Worm (Caenorhabditis elegans) whole organism, late embryonic: Measurements from ENCODE around the gene K12H4.5.

Experiments
- C08G9.2 ChIP-seq: sonication (generic microtip); optimal IDR thresholded peaks from 2 replicates; lab custom pipeline; 2016; ENCODE audit warnings: mild to moderate bottlenecking, missing genetic modification characterization, moderate library complexity, missing compliant biosample characterization
- C38D4.7 ChIP-seq: fragments of 200-800 bp; sonication (Bioruptor generic); optimal IDR thresholded peaks from 2 replicates; lab custom pipeline; 2018; ENCODE audit warnings: mild to moderate bottlenecking, missing genetic modification characterization, moderate library complexity, missing compliant biosample characterization
- F13H6.1 ChIP-seq: sonication (generic microtip); optimal IDR thresholded peaks from 2 replicates; lab custom pipeline; 2016; ENCODE audit warnings: missing genetic modification characterization, missing compliant biosample characterization
- K02D7.2 ChIP-seq: sonication (generic microtip); optimal IDR thresholded peaks from 2 replicates; lab custom pipeline; 2017; ENCODE audit warnings: mild to moderate bottlenecking, missing genetic modification characterization, missing compliant biosample characterization
- K09A11.1 ChIP-seq: sonication (generic microtip); optimal IDR thresholded peaks from 2 replicates; lab custom pipeline; 2017; ENCODE audit warnings: antibody characterized with exemption, mild to moderate bottlenecking, missing genetic modification characterization, missing compliant biosample characterization; ENCODE audit not compliant: insufficient read depth
- T23F11.4 ChIP-seq: fragments of 200-800 bp; sonication (Bioruptor generic); optimal IDR thresholded peaks from 2 replicates; lab custom pipeline; 2018; ENCODE audit warnings: mild to moderate bottlenecking, missing genetic modification characterization, missing compliant biosample characterization
- Y22D7AL.16 ChIP-seq: sonication (generic microtip); optimal IDR thresholded peaks from 2 replicates; lab custom pipeline; 2016; ENCODE audit warnings: missing genetic modification characterization, missing compliant biosample characterization
- ama-1 ChIP-seq: fragments of 150-350 bp; optimal IDR thresholded peaks from 2 replicates; lab custom pipeline; 2014
- ceh-14 ChIP-seq: sonication (generic microtip); optimal IDR thresholded peaks from 2 replicates; lab custom pipeline; 2016; ENCODE audit warnings: missing genotype, missing genetic modification characterization, missing compliant biosample characterization
- ceh-19 ChIP-seq: fragments of 200-800 bp; sonication (Bioruptor generic); optimal IDR thresholded peaks from 2 replicates; lab custom pipeline; 2018; ENCODE audit warnings: mild to moderate bottlenecking, missing genetic modification characterization, missing compliant biosample characterization
- ceh-2 ChIP-seq: sonication (generic microtip); optimal IDR thresholded peaks from 2 replicates; lab custom pipeline; 2016; ENCODE audit warnings: missing genotype, missing genetic modification characterization, missing compliant biosample characterization
- ceh-22 ChIP-seq: sonication (generic microtip); optimal IDR thresholded peaks from 2 replicates; lab custom pipeline; 2017; ENCODE audit warnings: missing biosample characterization, missing genetic modification characterization
- ceh-30 ChIP-seq: fragments of 150-350 bp; optimal IDR thresholded peaks from 2 replicates; lab custom pipeline; 2014; ENCODE audit warnings: missing biosample characterization, missing genetic modification characterization
- ceh-31 ChIP-seq: sonication (generic microtip); optimal IDR thresholded peaks from 2 replicates; lab custom pipeline; 2016; ENCODE audit warnings: missing genetic modification characterization, missing compliant biosample characterization
- ceh-48 ChIP-seq: sonication (generic microtip); optimal IDR thresholded peaks from 2 replicates; lab custom pipeline; 2016; ENCODE audit warnings: missing genetic modification characterization, inconsistent platforms, missing compliant biosample characterization
- ceh-9 ChIP-seq: sonication (generic microtip); optimal IDR thresholded peaks from 2 replicates; lab custom pipeline; 2016; ENCODE audit warnings: mild to moderate bottlenecking, missing genetic modification characterization, inconsistent platforms, missing compliant biosample characterization
- che-1 ChIP-seq: sonication (generic microtip); optimal IDR thresholded peaks from 2 replicates; lab custom pipeline; 2016; ENCODE audit warnings: mild to moderate bottlenecking, missing genetic modification characterization, missing compliant biosample characterization
- elt-4 ChIP-seq: sonication (generic microtip); optimal IDR thresholded peaks from 2 replicates; lab custom pipeline; 2016; ENCODE audit warnings: missing genetic modification characterization, missing compliant biosample characterization
- ets-4 ChIP-seq: sonication (generic microtip); optimal IDR thresholded peaks from 2 replicates; lab custom pipeline; 2016; ENCODE audit warnings: missing genetic modification characterization, missing compliant biosample characterization
- fkh-10 ChIP-seq: fragments of 150-350 bp; optimal IDR thresholded peaks from 2 replicates; lab custom pipeline; 2014; ENCODE audit warnings: missing biosample characterization, missing genetic modification reagents, missing genetic modification characterization
- fkh-6 ChIP-seq: sonication (generic microtip); optimal IDR thresholded peaks from 2 replicates; lab custom pipeline; 2016; ENCODE audit warnings: missing genetic modification characterization, missing compliant biosample characterization
- gmeb-2 ChIP-seq: sonication (generic microtip); optimal IDR thresholded peaks from 2 replicates; lab custom pipeline; 2016; ENCODE audit warnings: missing genetic modification characterization, inconsistent platforms, missing compliant biosample characterization
- hlh-13 ChIP-seq: fragments of 200-800 bp; sonication (Bioruptor generic); optimal IDR thresholded peaks from 2 replicates; lab custom pipeline; 2018; ENCODE audit warnings: mild to moderate bottlenecking, missing genetic modification characterization, missing compliant biosample characterization
- hlh-15 ChIP-seq: sonication (generic microtip); optimal IDR thresholded peaks from 2 replicates; lab custom pipeline; 2016; ENCODE audit warnings: missing genetic modification characterization, missing compliant biosample characterization
- hlh-6 ChIP-seq: sonication (generic microtip); optimal IDR thresholded peaks from 2 replicates; lab custom pipeline; 2016; ENCODE audit warnings: missing genotype, missing genetic modification characterization, missing compliant biosample characterization
- madf-2 ChIP-seq: sonication (generic microtip); optimal IDR thresholded peaks from 2 replicates; lab custom pipeline; 2017; ENCODE audit warnings: missing genetic modification characterization, missing compliant biosample characterization
- mec-3 ChIP-seq: sonication (generic microtip); optimal IDR thresholded peaks from 2 replicates; lab custom pipeline; 2016; ENCODE audit warnings: borderline replicate concordance, missing genetic modification characterization, missing compliant biosample characterization
- nhr-232 ChIP-seq: sonication (generic microtip); optimal IDR thresholded peaks from 2 replicates; lab custom pipeline; 2016; ENCODE audit warnings: missing genetic modification characterization, missing compliant biosample characterization
- odd-2 ChIP-seq: sonication (generic microtip); optimal IDR thresholded peaks from 2 replicates; lab custom pipeline; 2017; ENCODE audit warnings: antibody characterized with exemption, mild to moderate bottlenecking, missing genetic modification characterization, missing compliant biosample characterization
- pag-3 ChIP-seq: sonication (generic microtip); optimal IDR thresholded peaks from 2 replicates; lab custom pipeline; 2016; ENCODE audit warnings: missing compliant biosample characterization, missing genetic modification characterization, borderline replicate concordance
- pat-9 ChIP-seq: fragments of 200-800 bp; sonication (Bioruptor generic); optimal IDR thresholded peaks from 2 replicates; lab custom pipeline; 2018; ENCODE audit warnings: mild to moderate bottlenecking, missing genetic modification characterization, moderate library complexity, missing compliant biosample characterization
- pha-2 ChIP-seq: sonication (generic microtip); optimal IDR thresholded peaks from 2 replicates; lab custom pipeline; 2017; ENCODE audit warnings: mild to moderate bottlenecking, missing genetic modification characterization, missing compliant biosample characterization
- pha-4 ChIP-seq: fragments of 150-350 bp; optimal IDR thresholded peaks from 2 replicates; lab custom pipeline; 2018; ENCODE audit warnings: missing biosample characterization, missing genetic modification reagents, missing genetic modification characterization
- pqm-1 ChIP-seq: sonication (generic microtip); optimal IDR thresholded peaks from 2 replicates; lab custom pipeline; 2016; ENCODE audit warnings: missing genetic modification characterization, missing compliant biosample characterization
- ref-2 ChIP-seq: sonication (generic microtip); optimal IDR thresholded peaks from 2 replicates; lab custom pipeline; 2016; ENCODE audit warnings: missing genetic modification characterization, missing compliant biosample characterization
- rnt-1 ChIP-seq: sonication (generic microtip); optimal IDR thresholded peaks from 2 replicates; lab custom pipeline; 2016; ENCODE audit warnings: missing genetic modification characterization, missing compliant biosample characterization
- sdc-2 ChIP-seq: sonication (generic microtip); optimal IDR thresholded peaks from 2 replicates; lab custom pipeline; 2016; ENCODE audit warnings: missing genotype, missing genetic modification characterization, missing compliant biosample characterization
- sox-2 ChIP-seq: fragments of 200-800 bp; sonication (Bioruptor generic); IDR thresholded peaks from 2 replicates; pipeline ENCODE4 v1.3.6; 2022; ENCODE audit warnings: missing genetic modification reagents, missing genetic modification characterization, missing compliant biosample characterization
- sox-4 ChIP-seq: sonication (generic microtip); optimal IDR thresholded peaks from 2 replicates; lab custom pipeline; 2017; ENCODE audit warnings: mild to moderate bottlenecking, missing genetic modification characterization, inconsistent platforms, missing compliant biosample characterization
- syd-9 ChIP-seq: sonication (generic microtip); optimal IDR thresholded peaks from 2 replicates; lab custom pipeline; 2016; ENCODE audit warnings: mild to moderate bottlenecking, missing genetic modification characterization, moderate library complexity, missing compliant biosample characterization
- tbx-2 ChIP-seq: sonication (generic microtip); optimal IDR thresholded peaks from 2 replicates; lab custom pipeline; 2016; ENCODE audit warnings: missing genetic modification characterization, missing compliant biosample characterization
- ttx-3 ChIP-seq: sonication (generic microtip); optimal IDR thresholded peaks from 2 replicates; lab custom pipeline; 2016; ENCODE audit warnings: missing genetic modification reagents, missing genetic modification characterization, missing compliant biosample characterization
- unc-3 ChIP-seq, 2 experiments: fragments of 200-800 bp in 1 of 2; sonication (Bioruptor generic) in 1 of 2; sonication (generic microtip) in 1 of 2; conservative IDR thresholded peaks in 1 of 2; optimal IDR thresholded peaks in 1 of 2; 2 replicates each; pipeline versions ENCODE4 v1.3.6 to Lab custom; 2016 to 2022; ENCODE audit warnings: missing compliant biosample characterization in 2 of 2, missing genetic modification characterization in 2 of 2, missing genetic modification reagents in 1 of 2
- unc-42 ChIP-seq: sonication (generic microtip); optimal IDR thresholded peaks from 2 replicates; lab custom pipeline; 2016; ENCODE audit warnings: missing genotype, missing genetic modification characterization, missing compliant biosample characterization
- unc-55 ChIP-seq: sonication (generic microtip); optimal IDR thresholded peaks from 2 replicates; lab custom pipeline; 2017; ENCODE audit warnings: missing biosample characterization, missing genetic modification reagents, missing genetic modification characterization
- unc-86 ChIP-seq: sonication (generic microtip); optimal IDR thresholded peaks from 2 replicates; lab custom pipeline; 2016; ENCODE audit warnings: missing genetic modification characterization, missing compliant biosample characterization
- zip-5 ChIP-seq: sonication (generic microtip); optimal IDR thresholded peaks from 2 replicates; lab custom pipeline; 2016; ENCODE audit warnings: missing genetic modification characterization, missing compliant biosample characterization
- ztf-16 ChIP-seq: sonication (generic microtip); optimal IDR thresholded peaks from 2 replicates; lab custom pipeline; 2017; ENCODE audit warnings: missing genetic modification characterization, missing compliant biosample characterization

K12H4.5 gene

ce11 chrIII:8088235-8088634, 43.9 kb downstream of the K12H4.5 start, which contains the start of gene vms-1:
TSS of gene vms-1 (plus strand) at chrIII:8088535.
- TF ChIP-seq zip-5 (tag; lab: Kevin White, UChicago), result no peak
- no peak for TF ChIP-seq rnt-1
- TF ChIP-seq Y22D7AL.16 (tag; lab: Kevin White, UChicago), result no peak

- TF ChIP-seq hlh-13, result no peak
- no peak for TF ChIP-seq fkh-10 (GFP tag; lab: Kevin White, UChicago)
- TF ChIP-seq pha-4 (tag; lab: Kevin White, UChicago), result no peak
- TF ChIP-seq zip-5 (tag; lab: Kevin White, UChicago), result no peak
- TF ChIP-seq sox-4 (tag; lab: Kevin White, UChicago), result no peak
- TF ChIP-seq syd-9 (tag; lab: Kevin White, UChicago), result no peak
Measured at ce11 chrIII:8091408-8091807, 47.1 kb downstream of the K12H4.5 start, which contains the start of gene idi-1. TSS of gene idi-1 (plus strand) at chrIII:8091708.

DNA sequence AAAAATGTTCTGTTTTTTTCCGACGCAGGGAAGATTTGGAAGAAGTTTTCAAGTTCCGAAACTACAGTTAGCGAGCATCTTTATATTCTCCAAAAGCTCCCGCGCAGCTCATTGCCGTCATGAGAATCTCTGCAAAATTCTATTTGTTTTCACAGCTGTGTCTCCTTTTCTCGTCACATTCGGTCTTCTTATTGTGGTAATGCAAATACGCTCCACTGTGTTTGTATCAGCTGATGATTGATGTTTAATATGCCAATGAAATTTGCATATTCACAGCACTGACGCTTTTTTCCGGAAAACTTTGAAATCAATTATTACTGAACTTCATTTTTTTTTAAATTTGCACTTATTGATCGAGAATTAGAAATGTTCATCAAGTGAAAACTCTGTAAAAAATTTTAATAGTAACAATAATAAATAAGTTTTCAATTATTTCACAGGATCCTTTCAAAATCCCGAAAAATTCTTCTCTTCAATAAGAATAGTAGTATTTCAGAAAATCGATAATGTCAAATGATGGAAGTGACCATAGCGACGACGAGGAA, 48.9 kb downstream of the K12H4.5 start, which contains the start of gene K06H7.2:
Gene K06H7.2, plus strand, starts transcription at position 495 of the 545 bp plus-strand sequence.
- no peak for TF ChIP-seq ttx-3 (tag; lab: Kevin White, UChicago)
- TF ChIP-seq ceh-30 (tag; lab: Kevin White, UChicago), result no peak
- no peak for TF ChIP-seq sox-4 (tag; lab: Kevin White, UChicago)
- TF ChIP-seq nhr-232 (tag; lab: Kevin White, UChicago), result no peak
- no peak for TF ChIP-seq ceh-14 (tag; lab: Kevin White, UChicago)
- TF ChIP-seq T23F11.4 (GFP tag; lab: Kevin White, UChicago), result no peak
- TF ChIP-seq che-1, result no peak
- no peak for TF ChIP-seq odd-2 (tag; lab: Kevin White, UChicago)
- TF ChIP-seq hlh-15, result no peak
- TF ChIP-seq fkh-6 (tag; lab: Kevin White, UChicago), result no peak
- no peak for TF ChIP-seq ceh-2 (tag; lab: Kevin White, UChicago)
- no peak for TF ChIP-seq F13H6.1 (tag; lab: Kevin White, UChicago)
- no peak for TF ChIP-seq gmeb-2 (tag; lab: Kevin White, UChicago)
- no peak for TF ChIP-seq ztf-16 (tag; lab: Kevin White, UChicago)
- TF ChIP-seq tbx-2, result peak; percentile 27
- TF ChIP-seq C08G9.2 (tag; lab: Kevin White, UChicago), result no peak
- TF ChIP-seq pat-9 (tag; lab: Kevin White, UChicago), result no peak
- no peak for TF ChIP-seq pha-4 (tag; lab: Kevin White, UChicago)
- TF ChIP-seq ref-2 (tag; lab: Kevin White, UChicago), result no peak
- no peak for TF ChIP-seq madf-2 (tag; lab: Kevin White, UChicago)
- TF ChIP-seq elt-4 (tag; lab: Kevin White, UChicago), result no peak
- TF ChIP-seq ets-4 (tag; lab: Kevin White, UChicago), result no peak
- no peak for TF ChIP-seq unc-86 (tag; lab: Kevin White, UChicago)
- TF ChIP-seq fkh-10 (GFP tag; lab: Kevin White, UChicago), result no peak
- no peak for TF ChIP-seq pag-3 (tag; lab: Kevin White, UChicago)
- TF ChIP-seq ceh-22, result no peak
- peak; percentile 95 for TF ChIP-seq unc-42 (tag; lab: Kevin White, UChicago)
- no peak for TF ChIP-seq sdc-2 (tag; lab: Kevin White, UChicago)
- TF ChIP-seq ama-1 (lab: Kevin White, UChicago), result no peak
- TF ChIP-seq ceh-31, result peak; percentile 48
- no peak for TF ChIP-seq rnt-1
- no peak for TF ChIP-seq hlh-6 (tag; lab: Kevin White, UChicago)
- no peak for TF ChIP-seq mec-3
- no peak for TF ChIP-seq sox-2 (GFP tag; lab: Robert Waterston, UW)
- TF ChIP-seq unc-3 (GFP tag; conservative IDR thresholded peaks at IDR 0.05; lab: Robert Waterston, UW), result no peak
- no peak for TF ChIP-seq unc-3 (tag; optimal IDR thresholded peaks at IDR 0.05; lab: Kevin White, UChicago)
- TF ChIP-seq K09A11.1, result no peak
- TF ChIP-seq ceh-48, result no peak
- TF ChIP-seq C38D4.7 (GFP tag; lab: Kevin White, UChicago), result no peak
- TF ChIP-seq pha-2 (tag; lab: Kevin White, UChicago), result peak; percentile 22
- no peak for TF ChIP-seq ceh-9 (tag; lab: Kevin White, UChicago)
- no peak for TF ChIP-seq K02D7.2 (tag; lab: Kevin White, UChicago)
- TF ChIP-seq pqm-1, result no peak
- peak; percentile 43 for TF ChIP-seq unc-55 (GFP tag; lab: Kevin White, UChicago)
- no peak for TF ChIP-seq ceh-19
